Fruit fly (Drosophila melanogaster): ENCODE measurements around the gene CG6418.

CG6418 gene

dm6 chr3L:10899087-10899511 lies 20.3 kb upstream of the CG6418 start, which contains the start of gene Aps (continued):
- TF ChIP-seq Hr51 (GFP tag; optimal IDR thresholded peaks at IDR 0.05) (peak; percentile 28 to 38), CG2129 (GFP tag; IDR thresholded peaks at IDR 0.05; ENCODE audit: partially characterized antibody) (no peak), CG12236 (GFP tag; optimal IDR thresholded peaks at IDR 0.05) (no peak), Nf-YA (GFP tag; IDR thresholded peaks at IDR 0.05) (no peak; the same call in 1 of the 2 replicates), dati (GFP tag; IDR thresholded peaks at IDR 0.05) (no peak), pros (GFP tag; optimal IDR thresholded peaks at IDR 0.05) (no peak), E2f2 (GFP tag; IDR thresholded peaks at IDR 0.05) (peak; percentile 53; the same call in 1 of the 2 replicates), tll (GFP tag; optimal IDR thresholded peaks at IDR 0.05) (no peak), knrl (GFP tag; IDR thresholded peaks at IDR 0.05; ENCODE audit: partially characterized antibody) (peak; percentile 53; the same call in 1 of the 3 replicates), Trl (optimal IDR thresholded peaks at IDR 0.05) (no peak), Trl (GFP tag; optimal IDR thresholded peaks at IDR 0.05) (no peak), lmd (GFP tag; IDR thresholded peaks at IDR 0.05) (peak; percentile 66; the same call in 1 of the 2 replicates), slou (GFP tag; optimal IDR thresholded peaks at IDR 0.05) (no peak), sr (GFP tag; IDR thresholded peaks at IDR 0.05) (0 out of 3 replicates have a peak, but pooled peaks have one; percentile 15), lbe (GFP tag; optimal IDR thresholded peaks at IDR 0.05) (no peak), CG34224 (GFP tag; IDR thresholded peaks at IDR 0.05; ENCODE audit: partially characterized antibody) (no peak), CG3163 (GFP tag; optimal IDR thresholded peaks at IDR 0.05) (no peak), Sry-δ (GFP tag; optimal IDR thresholded peaks at IDR 0.05) (no peak), fd102C (GFP tag; optimal IDR thresholded peaks at IDR 0.05) (no peak), CG3847 (GFP tag; IDR thresholded peaks at IDR 0.05) (peak; percentile 52), so (GFP tag; IDR thresholded peaks at IDR 0.05) (no peak), CG31388 (GFP tag; optimal IDR thresholded peaks at IDR 0.05) (no peak), jing (GFP tag; optimal IDR thresholded peaks at IDR 0.05) (no peak), scrt (GFP tag; optimal IDR thresholded peaks at IDR 0.05) (no peak), CG8359 (GFP tag; optimal IDR thresholded peaks at IDR 0.05; ENCODE audit: borderline replicate concordance) (no peak), pum (GFP tag; optimal IDR thresholded peaks at IDR 0.05) (peak; percentile 2), Neu2 (GFP tag; optimal IDR thresholded peaks at IDR 0.05; ENCODE audit: borderline replicate concordance) (no peak), CG13775 (GFP tag; optimal IDR thresholded peaks at IDR 0.05) (peak; percentile 30), CG14014 (GFP tag; IDR thresholded peaks at IDR 0.05) (peak; percentile 27; the same call in 1 of the 2 replicates), CG11696 (GFP tag; IDR thresholded peaks at IDR 0.05) (no peak), CG2116 (GFP tag; optimal IDR thresholded peaks at IDR 0.05) (peak; percentile 55), ssp (GFP tag; IDR thresholded peaks at IDR 0.05) (peak; percentile 28; the same call in 1 of the 2 replicates), zen (tag; optimal IDR thresholded peaks at IDR 0.05) (peak; percentile 34), B-H1 (GFP tag; IDR thresholded peaks at IDR 0.05) (no peak), PHDP (tag; optimal IDR thresholded peaks at IDR 0.05) (peak; percentile 42), D19A (tag; optimal IDR thresholded peaks at IDR 0.05) (no peak), Oli (tag; optimal IDR thresholded peaks at IDR 0.05) (no peak), HLH3B (GFP tag; IDR thresholded peaks at IDR 0.05) (peak; percentile 45; the same call in 1 of the 2 replicates), wor (GFP tag; IDR thresholded peaks at IDR 0.05) (no peak), CG14050 (GFP tag; IDR thresholded peaks at IDR 0.05) (peak; percentile 22; the same call in 1 of the 3 replicates), pita (GFP tag; optimal IDR thresholded peaks at IDR 0.05) (peak; percentile 81), trem (tag; optimal IDR thresholded peaks at IDR 0.05) (peak; percentile 78), lov (optimal IDR thresholded peaks at IDR 0.05) (no peak), lov (GFP tag; IDR thresholded peaks at IDR 0.05) (no peak), CG32532 (GFP tag; IDR thresholded peaks at IDR 0.05) (peak; percentile 89), oc (tag; optimal IDR thresholded peaks at IDR 0.05) (peak; percentile 13), CG18476 (GFP tag; optimal IDR thresholded peaks at IDR 0.05) (peak; percentile 16), Gug (GFP tag; IDR thresholded peaks at IDR 0.05) (peak; percentile 27; the same call in 1 of the 4 replicates), bbx (GFP tag; IDR thresholded peaks at IDR 0.05; ENCODE audit: partially characterized antibody) (no peak), ind (GFP tag; optimal IDR thresholded peaks at IDR 0.05) (peak; percentile 33), Side (GFP tag; optimal IDR thresholded peaks at IDR 0.05) (no peak)
